Worm (Caenorhabditis elegans): ENCODE data around the gene irld-26.

Gene irld-26

DNA sequence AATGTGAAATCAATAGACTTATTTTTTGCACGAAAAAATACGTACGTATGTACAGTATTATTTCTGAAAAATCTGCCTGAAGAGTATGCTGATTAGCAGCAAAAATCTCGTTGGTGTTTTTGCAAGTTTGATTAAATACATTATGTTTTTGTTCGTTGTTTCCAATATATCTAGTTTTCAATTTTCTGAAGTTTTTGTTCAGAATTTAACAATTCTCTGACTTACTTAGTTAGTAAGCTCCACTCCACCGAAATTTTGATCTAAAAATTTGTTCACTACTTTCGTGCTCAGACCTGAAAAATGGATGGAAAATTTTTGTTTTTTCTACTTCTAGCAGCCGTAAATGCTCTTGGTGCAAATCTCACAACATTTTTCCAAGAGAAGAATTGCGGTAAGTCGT is at the start of gene irld-26:
irld-26 (plus strand) TSS at position 301 of the 400 bp plus-strand sequence.
- no peak for TF ChIP-seq ztf-22 (GFP tag; optimal IDR thresholded peaks at IDR 0.05)
- TF ChIP-seq F57A8.1 (GFP tag; optimal IDR thresholded peaks at IDR 0.05): no peak
- TF ChIP-seq snpc-1.1 (tag; optimal IDR thresholded peaks at IDR 0.05; ENCODE audit: insufficient read depth): no peak
- TF ChIP-seq ztf-6 (GFP tag; IDR thresholded peaks at IDR 0.05): no peak
- no peak for TF ChIP-seq Y79H2A.3 (GFP tag; conservative IDR thresholded peaks at IDR 0.05)
- no peak for TF ChIP-seq K12H6.12 (tag; optimal IDR thresholded peaks at IDR 0.05)
- no peak for TF ChIP-seq attf-3 (GFP tag; conservative IDR thresholded peaks at IDR 0.05)
- TF ChIP-seq rcor-1 (GFP tag; IDR thresholded peaks at IDR 0.05): no peak
- no peak for TF ChIP-seq lin-35 (GFP tag; optimal IDR thresholded peaks at IDR 0.05)
- TF ChIP-seq nfyb-1 (GFP tag; IDR thresholded peaks at IDR 0.05): no peak
- TF ChIP-seq ceh-27 (GFP tag; optimal IDR thresholded peaks at IDR 0.05): no peak
- no peak for TF ChIP-seq tlf-1 (GFP tag; optimal IDR thresholded peaks at IDR 0.05)

DNA sequence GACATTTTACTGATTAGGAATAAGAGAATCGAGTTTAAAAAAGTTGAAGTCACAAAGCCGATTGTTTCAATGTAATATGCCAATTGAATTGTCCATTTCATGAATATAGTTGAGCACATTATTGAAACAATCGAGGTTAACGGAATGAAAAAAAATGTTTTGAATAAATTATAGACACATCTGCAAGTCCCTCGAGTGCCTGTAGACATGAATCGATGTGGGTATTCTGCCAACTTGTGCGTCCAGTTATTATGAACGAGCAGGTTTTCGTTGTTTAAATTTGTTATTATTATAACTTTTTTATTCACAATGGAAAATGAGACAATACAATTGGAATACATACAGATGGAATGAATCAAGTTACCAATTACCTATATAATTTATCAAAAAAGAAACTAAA is 46.6 kb upstream of the irld-26 start, which contains the start of gene str-99:
str-99 (minus strand) TSS at position 101 of the 400 bp plus-strand sequence.
- no peak for TF ChIP-seq hmg-20 (GFP tag; IDR thresholded peaks at IDR 0.05)
- TF ChIP-seq B0336.3 (GFP tag; IDR thresholded peaks at IDR 0.05): no peak
- no peak for TF ChIP-seq lsl-1 (GFP tag; optimal IDR thresholded peaks at IDR 0.05)
- TF ChIP-seq ztf-28 (GFP tag; IDR thresholded peaks at IDR 0.05): no peak
- TF ChIP-seq ekl-4 (GFP tag; IDR thresholded peaks at IDR 0.05): no peak
- no peak for TF ChIP-seq nhr-80 (tag; optimal IDR thresholded peaks at IDR 0.05)
- no peak for TF ChIP-seq sdz-38 (tag; optimal IDR thresholded peaks at IDR 0.05)
- no peak for TF ChIP-seq lin-54 (GFP tag; optimal IDR thresholded peaks at IDR 0.05)
- TF ChIP-seq nhr-120 (GFP tag; IDR thresholded peaks at IDR 0.05): no peak
- TF ChIP-seq K12H6.12 (tag; optimal IDR thresholded peaks at IDR 0.05): no peak
- TF ChIP-seq pbrm-1 (GFP tag; IDR thresholded peaks at IDR 0.05): no peak
- TF ChIP-seq T07F8.4 (tag; optimal IDR thresholded peaks at IDR 0.05): no peak

DNA sequence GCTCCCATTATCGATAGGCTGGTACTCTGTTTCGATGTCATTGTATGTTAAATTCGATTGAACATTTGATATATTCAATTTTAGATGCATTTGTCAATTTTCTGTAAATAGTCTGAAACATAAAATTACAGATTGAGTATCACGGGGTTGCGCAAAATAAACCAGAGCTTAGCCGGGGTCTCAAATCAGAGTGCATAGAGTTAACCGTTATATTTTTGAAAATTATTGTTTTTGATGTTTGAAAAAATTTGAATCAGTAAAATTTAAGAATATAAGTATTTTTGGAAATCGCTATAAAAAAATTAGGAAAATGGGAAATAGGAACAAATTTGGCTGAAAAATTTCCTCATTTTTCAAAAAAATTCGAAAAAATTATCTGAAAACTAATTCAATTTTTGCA is 45.4 kb upstream of the irld-26 start, which contains the start of gene F10A3.17:
F10A3.17 (minus strand) TSS at position 101 of the 400 bp plus-strand sequence.
- no peak for TF ChIP-seq pbrm-1 (GFP tag; IDR thresholded peaks at IDR 0.05)
- no peak for TF ChIP-seq ccch-3 (GFP tag; optimal IDR thresholded peaks at IDR 0.05)
- no peak for TF ChIP-seq snpc-1.3 (tag; optimal IDR thresholded peaks at IDR 0.05; ENCODE audit: insufficient read depth)
- TF ChIP-seq ceh-40 (GFP tag; IDR thresholded peaks at IDR 0.05): no peak
- TF ChIP-seq nhr-80 (tag; optimal IDR thresholded peaks at IDR 0.05): no peak
- no peak for TF ChIP-seq ekl-4 (GFP tag; IDR thresholded peaks at IDR 0.05)
- TF ChIP-seq ztf-22 (GFP tag; optimal IDR thresholded peaks at IDR 0.05): no peak
- TF ChIP-seq K12H6.12 (tag; optimal IDR thresholded peaks at IDR 0.05): no peak
- no peak for TF ChIP-seq athp-1 (tag; optimal IDR thresholded peaks at IDR 0.05)
- TF ChIP-seq ztf-6 (GFP tag; IDR thresholded peaks at IDR 0.05): no peak
- no peak for TF ChIP-seq lsl-1 (GFP tag; optimal IDR thresholded peaks at IDR 0.05)
- no peak for TF ChIP-seq dox-1 (GFP tag; IDR thresholded peaks at IDR 0.05)
- TF ChIP-seq nhr-179 (tag; optimal IDR thresholded peaks at IDR 0.05): no peak

DNA sequence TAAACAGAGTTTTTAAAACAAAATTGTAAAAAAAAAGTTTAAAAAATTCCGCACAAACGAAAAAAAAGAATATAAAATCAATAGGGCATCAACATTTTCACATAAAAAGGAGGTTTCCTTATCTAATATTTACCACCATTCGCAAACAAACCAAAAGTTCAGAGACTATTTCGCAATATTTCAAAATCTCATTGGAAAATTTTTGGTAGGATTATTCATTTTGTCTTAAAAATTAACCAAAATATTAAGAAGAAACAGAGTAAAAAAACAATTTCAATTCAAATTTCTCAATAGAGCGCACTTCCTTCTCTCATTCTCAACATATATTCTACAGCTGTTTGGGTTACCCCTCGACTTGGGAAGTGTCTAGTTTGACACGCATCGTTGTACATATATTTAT is 44.9 kb upstream of the irld-26 start:
- no peak for TF ChIP-seq ceh-79 (tag; optimal IDR thresholded peaks at IDR 0.05)
- TF ChIP-seq ztf-6 (GFP tag; IDR thresholded peaks at IDR 0.05): no peak
- TF ChIP-seq egl-44 (GFP tag; IDR thresholded peaks at IDR 0.05): no peak
- TF ChIP-seq nfyb-1 (GFP tag; IDR thresholded peaks at IDR 0.05): no peak
- TF ChIP-seq cebp-1 (GFP tag; IDR thresholded peaks at IDR 0.05): peak; percentile 85
- TF ChIP-seq cebp-1 (tag; optimal IDR thresholded peaks at IDR 0.05): peak; percentile 96
- TF ChIP-seq rcor-1 (GFP tag; IDR thresholded peaks at IDR 0.05): no peak
- no peak for TF ChIP-seq atf-7 (tag; optimal IDR thresholded peaks at IDR 0.05)
- no peak for TF ChIP-seq ZK185.1 (tag; optimal IDR thresholded peaks at IDR 0.05; ENCODE audit: poor library complexity, severe bottlenecking)

Data from whole organism, young adult.